Worm (Caenorhabditis elegans): Measurements from ENCODE around the gene unc-60.

DNA sequence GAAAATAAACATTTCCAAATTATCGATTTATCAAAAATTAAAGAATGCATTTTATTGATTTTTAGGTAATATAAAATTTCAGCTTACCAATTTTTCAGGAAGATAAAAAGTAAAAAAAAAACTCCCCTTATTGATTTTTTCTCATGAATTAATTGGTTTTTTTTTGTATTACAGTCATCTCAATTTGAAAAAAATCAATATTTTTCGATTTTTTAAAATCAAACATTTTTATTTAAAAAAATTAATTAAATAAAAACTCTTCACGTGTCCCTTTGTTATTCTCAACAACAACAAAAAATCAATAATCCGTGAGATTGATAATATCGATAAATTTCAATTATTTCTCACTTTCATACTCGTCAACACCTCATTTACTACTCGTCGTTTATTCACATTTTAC, 20.4 kb downstream of the unc-60 start, which contains the start of gene C38C3.3:
- no peak for TF ChIP-seq athp-1 (tag; optimal IDR thresholded peaks at IDR 0.05)
- no peak for TF ChIP-seq F57A8.1 (GFP tag; optimal IDR thresholded peaks at IDR 0.05)
- TF ChIP-seq pha-4 (tag; optimal IDR thresholded peaks at IDR 0.05): no peak
- TF ChIP-seq bed-1 (GFP tag; IDR thresholded peaks at IDR 0.05): no peak
- TF ChIP-seq ztf-22 (GFP tag; optimal IDR thresholded peaks at IDR 0.05): no peak
- TF ChIP-seq snpc-1.1 (tag; optimal IDR thresholded peaks at IDR 0.05; ENCODE audit: insufficient read depth): no peak

Data from whole organism, young adult.